Fruit fly (Drosophila melanogaster): ENCODE data around the gene CG43400.

CG43400 gene

dm6 chr2L:8480825-8481224 is 9.7 kb upstream of the CG43400 start:
- TF ChIP-seq CG14655 (GFP tag; optimal IDR thresholded peaks at IDR 0.05) (no peak), EcR (GFP tag; optimal IDR thresholded peaks at IDR 0.05) (no peak), CG8301 (tag; optimal IDR thresholded peaks at IDR 0.05) (no peak), CG12605 (GFP tag; IDR thresholded peaks at IDR 0.05) (no peak), Snoo (tag; optimal IDR thresholded peaks at IDR 0.05) (no peak), Ets98B (GFP tag; IDR thresholded peaks at IDR 0.05) (no peak), CG13204 (GFP tag; optimal IDR thresholded peaks at IDR 0.05) (no peak), rn (GFP tag; IDR thresholded peaks at IDR 0.05) (no peak), Pif1B (GFP tag; optimal IDR thresholded peaks at IDR 0.05) (no peak)

- TF ChIP-seq CG17806 (tag; optimal IDR thresholded peaks at IDR 0.05) (no peak), CG9948 (tag; optimal IDR thresholded peaks at IDR 0.05) (no peak), CG8159 (tag; optimal IDR thresholded peaks at IDR 0.05) (no peak), Ets98B (GFP tag; IDR thresholded peaks at IDR 0.05) (no peak), CG4496 (GFP tag; IDR thresholded peaks at IDR 0.05) (no peak), CG13204 (GFP tag; optimal IDR thresholded peaks at IDR 0.05) (no peak), fd96Ca (GFP tag; IDR thresholded peaks at IDR 0.05) (no peak), D1 (tag; optimal IDR thresholded peaks at IDR 0.05) (no peak), Snoo (tag; optimal IDR thresholded peaks at IDR 0.05) (no peak), rn (GFP tag; IDR thresholded peaks at IDR 0.05) (no peak), gl (tag; optimal IDR thresholded peaks at IDR 0.05) (no peak), Pif1A (GFP tag; optimal IDR thresholded peaks at IDR 0.05) (no peak), CG32121 (GFP tag; IDR thresholded peaks at IDR 0.05) (no peak), CG15710 (tag; optimal IDR thresholded peaks at IDR 0.05) (no peak), CG8301 (tag; optimal IDR thresholded peaks at IDR 0.05) (no peak), Pif1B (GFP tag; optimal IDR thresholded peaks at IDR 0.05) (no peak), EcR (GFP tag; optimal IDR thresholded peaks at IDR 0.05) (no peak), CG12605 (GFP tag; IDR thresholded peaks at IDR 0.05) (no peak)
Measured at dm6 chr2L:8481623-8482424, 8.7 kb upstream of the CG43400 start, which contains the start of gene CG43796. Gene CG43796, plus strand, starts transcription at chr2L:8482374.

dm6 chr2L:8485562-8485961 is 5.0 kb upstream of the CG43400 start:
- TF ChIP-seq CG14655 (GFP tag; optimal IDR thresholded peaks at IDR 0.05): no peak
- TF ChIP-seq Ets98B (GFP tag; IDR thresholded peaks at IDR 0.05): peak; percentile 11; the same call in 1 of the 2 replicates

- TF ChIP-seq CG15710 (tag; optimal IDR thresholded peaks at IDR 0.05) (no peak), Pif1A (GFP tag; optimal IDR thresholded peaks at IDR 0.05) (no peak), CG34367 (tag; optimal IDR thresholded peaks at IDR 0.05) (no peak), Ets98B (GFP tag; IDR thresholded peaks at IDR 0.05) (no peak), CG10348 (GFP tag; IDR thresholded peaks at IDR 0.05) (no peak), CG8159 (tag; optimal IDR thresholded peaks at IDR 0.05) (no peak), EcR (GFP tag; optimal IDR thresholded peaks at IDR 0.05) (no peak), CG17806 (tag; optimal IDR thresholded peaks at IDR 0.05) (no peak), Snoo (tag; optimal IDR thresholded peaks at IDR 0.05) (no peak), gl (tag; optimal IDR thresholded peaks at IDR 0.05) (no peak), CG8301 (tag; optimal IDR thresholded peaks at IDR 0.05) (no peak), CG14655 (GFP tag; optimal IDR thresholded peaks at IDR 0.05) (no peak), CG32121 (GFP tag; IDR thresholded peaks at IDR 0.05) (no peak), rn (GFP tag; IDR thresholded peaks at IDR 0.05) (no peak), D1 (tag; optimal IDR thresholded peaks at IDR 0.05) (no peak), Pif1B (GFP tag; optimal IDR thresholded peaks at IDR 0.05) (no peak), fd96Ca (GFP tag; IDR thresholded peaks at IDR 0.05) (no peak)
Measured at dm6 chr2L:8488735-8489134, 1.8 kb upstream of the CG43400 start, which contains the start of gene CG13088. Gene CG13088, plus strand, starts transcription at chr2L:8488981.

dm6 chr2L:8496269-8496668 is 5.7 kb downstream of the CG43400 start, which contains the start of gene Bace:
Gene Bace, minus strand, starts transcription at chr2L:8496307.
- no peak for TF ChIP-seq CG34367 (tag; optimal IDR thresholded peaks at IDR 0.05)
- TF ChIP-seq CG32121 (GFP tag; IDR thresholded peaks at IDR 0.05): no peak
- TF ChIP-seq CG4496 (GFP tag; IDR thresholded peaks at IDR 0.05): no peak
- TF ChIP-seq Ets98B (GFP tag; IDR thresholded peaks at IDR 0.05): no peak

dm6 chr2L:8506729-8507128 is 16.2 kb downstream of the CG43400 start, which contains the start of gene Dh31:
Gene Dh31, minus strand, starts transcription at chr2L:8506845.
- TF ChIP-seq CG34367 (tag; optimal IDR thresholded peaks at IDR 0.05) (no peak), CG10348 (GFP tag; IDR thresholded peaks at IDR 0.05) (no peak), gl (tag; optimal IDR thresholded peaks at IDR 0.05) (no peak), CG4496 (GFP tag; IDR thresholded peaks at IDR 0.05) (no peak)

dm6 chr2L:8511723-8512122 is 21.2 kb downstream of the CG43400 start, which contains the start of gene CG13096:
Gene CG13096, minus strand, starts transcription at chr2L:8511866.
- TF ChIP-seq CG15710 (tag; optimal IDR thresholded peaks at IDR 0.05) (no peak), CG8301 (tag; optimal IDR thresholded peaks at IDR 0.05) (no peak), D1 (tag; optimal IDR thresholded peaks at IDR 0.05) (no peak), fd96Ca (GFP tag; IDR thresholded peaks at IDR 0.05) (no peak), Pif1B (GFP tag; optimal IDR thresholded peaks at IDR 0.05) (no peak), CG14655 (GFP tag; optimal IDR thresholded peaks at IDR 0.05) (no peak), rn (GFP tag; IDR thresholded peaks at IDR 0.05) (no peak), EcR (GFP tag; optimal IDR thresholded peaks at IDR 0.05) (no peak), CG12605 (GFP tag; IDR thresholded peaks at IDR 0.05) (no peak), CG8159 (tag; optimal IDR thresholded peaks at IDR 0.05) (no peak), CG32121 (GFP tag; IDR thresholded peaks at IDR 0.05) (no peak), Snoo (tag; optimal IDR thresholded peaks at IDR 0.05) (no peak), CG17806 (tag; optimal IDR thresholded peaks at IDR 0.05) (no peak), Ets98B (GFP tag; IDR thresholded peaks at IDR 0.05) (no peak), CG9948 (tag; optimal IDR thresholded peaks at IDR 0.05) (no peak), CG10348 (GFP tag; IDR thresholded peaks at IDR 0.05) (no peak), gl (tag; optimal IDR thresholded peaks at IDR 0.05) (no peak), Pif1A (GFP tag; optimal IDR thresholded peaks at IDR 0.05) (no peak), CG13204 (GFP tag; optimal IDR thresholded peaks at IDR 0.05) (no peak), CG4496 (GFP tag; IDR thresholded peaks at IDR 0.05) (no peak)

Measured in whole organism, pupa.